Worm (Caenorhabditis elegans): ENCODE measurements around the gene lon-3.

ce11 chrV:12170114-12170513, 28.3 kb downstream of the lon-3 start, which contains the start of gene ZK863.1:
- TF ChIP-seq snpc-4 (tag; optimal IDR thresholded peaks at IDR 0.05) (no peak), unc-62 (GFP tag; optimal IDR thresholded peaks at IDR 0.05) (no peak), nhr-76 (tag; optimal IDR thresholded peaks at IDR 0.05) (no peak)

Data from whole organism, mixed stage, embryonic.